Fruit fly (Drosophila melanogaster) whole organism, embryonic: Measurements from ENCODE around the gene CG6527.

Experiments
- Atf6 ChIP-seq: fragments of 200-800 bp; sonication (Bioruptor generic); IDR thresholded peaks from 2 replicates; pipeline ENCODE4 v1.3.6; 2022; ENCODE audit warnings: missing biosample characterization, missing genetic modification characterization
- B-H2 ChIP-seq: fragments of 200-800 bp; sonication (Bioruptor generic); optimal IDR thresholded peaks from 2 replicates; lab custom pipeline; 2018; ENCODE audit warnings: missing biosample characterization, mild to moderate bottlenecking, missing genetic modification characterization
- BEAF-32 ChIP-seq: fragments of 200-800 bp; sonication (Bioruptor generic); optimal IDR thresholded peaks from 3 replicates; lab custom pipeline; 2017; ENCODE audit warnings: missing biosample characterization, missing genetic modification characterization, mild to moderate bottlenecking, moderate library complexity, missing genetic modification reagents
- Blimp-1 ChIP-seq: fragments of 200-800 bp; sonication (Bioruptor generic); optimal IDR thresholded peaks from 3 replicates; lab custom pipeline; 2018; ENCODE audit warnings: missing biosample characterization, missing genetic modification characterization, mild to moderate bottlenecking, moderate library complexity, missing genetic modification reagents
- CG10267 ChIP-seq: fragments of 200-800 bp; sonication (Bioruptor generic); optimal IDR thresholded peaks from 2 replicates; lab custom pipeline; 2018; ENCODE audit warnings: missing biosample characterization, mild to moderate bottlenecking, missing genetic modification characterization, moderate library complexity
- CG10321 ChIP-seq: fragments of 200-800 bp; sonication (Bioruptor generic); IDR thresholded peaks from 2 replicates; pipeline ENCODE4 v1.3.6; 2022; ENCODE audit warnings: missing biosample characterization, missing genetic modification characterization
- CG11456 ChIP-seq: fragments of 200-800 bp; sonication (Bioruptor generic); IDR thresholded peaks from 3 replicates; pipeline ENCODE4 v1.3.6; 2022; ENCODE audit warnings: missing biosample characterization, missing genetic modification characterization
- CG11560 ChIP-seq: fragments of 200-800 bp; sonication (Bioruptor generic); IDR thresholded peaks from 3 replicates; pipeline ENCODE4 v1.3.6; 2022; ENCODE audit warnings: missing biosample characterization, missing genetic modification characterization
- CG12219 ChIP-seq: fragments of 200-800 bp; sonication (Bioruptor generic); optimal IDR thresholded peaks from 3 replicates; lab custom pipeline; 2018; ENCODE audit warnings: missing biosample characterization, mild to moderate bottlenecking, missing genetic modification characterization
- CG14441 ChIP-seq: fragments of 200-800 bp; sonication (Bioruptor generic); IDR thresholded peaks from 2 replicates; pipeline ENCODE4 v1.3.6; 2022; ENCODE audit warnings: missing biosample characterization, missing genetic modification characterization
- CG14667 ChIP-seq: fragments of 200-800 bp; sonication (Bioruptor generic); IDR thresholded peaks from 2 replicates; pipeline ENCODE4 v1.3.6; 2022; ENCODE audit warnings: missing biosample characterization, missing genetic modification characterization
- CG15269 ChIP-seq: fragments of 200-800 bp; sonication (Bioruptor generic); optimal IDR thresholded peaks from 2 replicates; lab custom pipeline; 2018; ENCODE audit warnings: missing biosample characterization, mild to moderate bottlenecking, missing genetic modification characterization, moderate library complexity
- CG17612 ChIP-seq: fragments of 200-800 bp; sonication (Bioruptor generic); IDR thresholded peaks from 2 replicates; pipeline ENCODE4 v1.3.6; 2022; ENCODE audit warnings: missing biosample characterization, missing genetic modification characterization
- CG4707 ChIP-seq: fragments of 200-800 bp; sonication (Bioruptor generic); optimal IDR thresholded peaks from 2 replicates; lab custom pipeline; 2018; ENCODE audit warnings: missing biosample characterization, mild to moderate bottlenecking, missing genetic modification characterization, moderate library complexity
- CG5245 ChIP-seq: fragments of 200-800 bp; sonication (Bioruptor generic); optimal IDR thresholded peaks from 3 replicates; lab custom pipeline; 2016; ENCODE audit warnings: missing biosample characterization, missing genetic modification characterization
- CG6654 ChIP-seq: fragments of 200-800 bp; sonication (Bioruptor generic); optimal IDR thresholded peaks from 2 replicates; lab custom pipeline; 2017; ENCODE audit warnings: missing biosample characterization, mild to moderate bottlenecking, missing genetic modification characterization
- CG6683 ChIP-seq: fragments of 200-800 bp; sonication (Bioruptor generic); optimal IDR thresholded peaks from 2 replicates; lab custom pipeline; 2017; ENCODE audit warnings: missing biosample characterization, mild to moderate bottlenecking, missing genetic modification characterization, missing genetic modification reagents
- CG6689 ChIP-seq: fragments of 200-800 bp; sonication (Bioruptor generic); IDR thresholded peaks from 2 replicates; pipeline ENCODE4 v1.3.6; 2022; ENCODE audit warnings: missing biosample characterization, missing genetic modification characterization
- CG6854 ChIP-seq: fragments of 200-800 bp; sonication (Bioruptor generic); optimal IDR thresholded peaks from 3 replicates; lab custom pipeline; 2017; ENCODE audit warnings: missing biosample characterization, mild to moderate bottlenecking, missing genetic modification characterization
- CG7372 ChIP-seq: fragments of 200-800 bp; sonication (Bioruptor generic); IDR thresholded peaks from 2 replicates; pipeline ENCODE4 v1.3.6; 2022; ENCODE audit warnings: missing biosample characterization, missing genetic modification characterization
- CG7963 ChIP-seq: fragments of 200-800 bp; sonication (Bioruptor generic); IDR thresholded peaks from 3 replicates; pipeline ENCODE4 v1.3.6; 2022; ENCODE audit warnings: missing biosample characterization, missing genetic modification characterization; ENCODE audit not compliant: partially characterized antibody
- CG8281 ChIP-seq: fragments of 200-800 bp; sonication (Bioruptor generic); optimal IDR thresholded peaks from 2 replicates; lab custom pipeline; 2018; ENCODE audit warnings: missing biosample characterization, mild to moderate bottlenecking, missing genetic modification characterization, moderate library complexity
- CG9609 ChIP-seq: fragments of 200-800 bp; sonication (Bioruptor generic); optimal IDR thresholded peaks from 3 replicates; lab custom pipeline; 2016; ENCODE audit warnings: missing biosample characterization, missing genetic modification characterization
- D19B ChIP-seq: fragments of 200-800 bp; sonication (Bioruptor generic); optimal IDR thresholded peaks from 2 replicates; lab custom pipeline; 2017; ENCODE audit warnings: missing biosample characterization, mild to moderate bottlenecking, missing genetic modification characterization
- Dad ChIP-seq: fragments of 200-800 bp; sonication (Bioruptor generic); optimal IDR thresholded peaks from 3 replicates; lab custom pipeline; 2016; ENCODE audit warnings: missing biosample characterization, missing genetic modification characterization
- Doc3 ChIP-seq: fragments of 200-800 bp; sonication (Bioruptor generic); IDR thresholded peaks from 3 replicates; pipeline ENCODE4 v1.3.6; 2022; ENCODE audit warnings: missing biosample characterization, missing genetic modification characterization; ENCODE audit not compliant: partially characterized antibody
- Eip74EF ChIP-seq, 2 experiments: fragments of 200-800 bp in 1 of 2; fragments of >200 bp in 1 of 2; sonication (Bioruptor generic) in 1 of 2; optimal IDR thresholded peaks; 2 replicates each; lab custom pipeline; 2017 to 2019; ENCODE audit warnings: missing biosample characterization in 2 of 2, missing genetic modification characterization in 2 of 2, mild to moderate bottlenecking in 1 of 2, moderate library complexity in 1 of 2
- Fer3 ChIP-seq: fragments of 200-800 bp; sonication (Bioruptor generic); optimal IDR thresholded peaks from 2 replicates; lab custom pipeline; 2018; ENCODE audit warnings: missing biosample characterization, mild to moderate bottlenecking, missing genetic modification characterization, moderate library complexity
- HLH3B ChIP-seq: fragments of 200-800 bp; sonication (Bioruptor generic); IDR thresholded peaks from 2 replicates; pipeline ENCODE4 v1.3.6; 2022; ENCODE audit warnings: missing biosample characterization, missing genetic modification characterization
- MESR4 ChIP-seq: fragments of 200-800 bp; sonication (Bioruptor generic); optimal IDR thresholded peaks from 2 replicates; lab custom pipeline; 2018; ENCODE audit warnings: missing biosample characterization, mild to moderate bottlenecking, missing genetic modification characterization, moderate library complexity
- Meics ChIP-seq: fragments of 200-800 bp; sonication (Bioruptor generic); optimal IDR thresholded peaks from 2 replicates; lab custom pipeline; 2017; ENCODE audit warnings: missing biosample characterization, mild to moderate bottlenecking, missing genetic modification characterization
- Pdp1 ChIP-seq, 2 experiments: fragments of 200-800 bp; sonication (Bioruptor generic); optimal IDR thresholded peaks; 3 replicates each; lab custom pipeline; 2016; ENCODE audit warnings: missing biosample characterization in 2 of 2, missing genetic modification characterization in 2 of 2, mild to moderate bottlenecking in 1 of 2, moderate library complexity in 1 of 2
- Stat92E ChIP-seq, 3 experiments: fragments of >200 bp in 2 of 3; fragments of 200-800 bp in 1 of 3; sonication (Bioruptor generic) in 1 of 3; optimal IDR thresholded peaks; 2 replicates each; lab custom pipeline; 2017 to 2019; ENCODE audit warnings: missing biosample characterization in 3 of 3, missing genetic modification characterization in 3 of 3, mild to moderate bottlenecking in 1 of 3, moderate library complexity in 1 of 3
- Taf1 ChIP-seq: fragments of 200-800 bp; sonication (Bioruptor generic); IDR thresholded peaks from 2 replicates; pipeline ENCODE4 v1.3.6; 2022; ENCODE audit warnings: missing biosample characterization, missing genetic modification characterization
- Tbp ChIP-seq: fragments of >200 bp; optimal IDR thresholded peaks from 2 replicates; lab custom pipeline; 2018; ENCODE audit warnings: missing biosample characterization, missing genetic modification characterization
- YL-1 ChIP-seq: fragments of 200-800 bp; sonication (Bioruptor generic); optimal IDR thresholded peaks from 3 replicates; lab custom pipeline; 2017; ENCODE audit warnings: missing biosample characterization, mild to moderate bottlenecking, missing genetic modification characterization
- chinmo ChIP-seq: fragments of 200-800 bp; sonication (Bioruptor generic); IDR thresholded peaks from 4 replicates; pipeline ENCODE4 v1.3.6; 2022; ENCODE audit warnings: missing biosample characterization, missing genetic modification characterization; ENCODE audit not compliant: partially characterized antibody
- gcm2 ChIP-seq: fragments of 200-800 bp; sonication (Bioruptor generic); optimal IDR thresholded peaks from 2 replicates; lab custom pipeline; 2016; ENCODE audit warnings: missing biosample characterization, missing genetic modification characterization
- grau ChIP-seq: fragments of 200-800 bp; optimal IDR thresholded peaks from 3 replicates; lab custom pipeline; 2019; ENCODE audit warnings: missing biosample characterization, mild to moderate bottlenecking, missing genetic modification characterization, moderate library complexity
- mam ChIP-seq: fragments of 200-800 bp; sonication (Bioruptor generic); optimal IDR thresholded peaks from 3 replicates; lab custom pipeline; 2016; ENCODE audit warnings: missing biosample characterization, missing genetic modification characterization
- onecut ChIP-seq: fragments of 200-800 bp; sonication (Bioruptor generic); IDR thresholded peaks from 2 replicates; pipeline ENCODE4 v1.3.6; 2022; ENCODE audit warnings: missing biosample characterization, missing genetic modification characterization
- p53 ChIP-seq: fragments of 200-800 bp; sonication (Bioruptor generic); optimal IDR thresholded peaks from 2 replicates; lab custom pipeline; 2016; ENCODE audit warnings: missing biosample characterization, missing genetic modification characterization
- phol ChIP-seq: fragments of 200-800 bp; sonication (Bioruptor generic); optimal IDR thresholded peaks from 3 replicates; lab custom pipeline; 2018; ENCODE audit warnings: missing biosample characterization, mild to moderate bottlenecking, missing genetic modification characterization, moderate library complexity
- pros ChIP-seq: fragments of 200-800 bp; sonication (Bioruptor generic); optimal IDR thresholded peaks from 3 replicates; lab custom pipeline; 2019; ENCODE audit warnings: missing biosample characterization, mild to moderate bottlenecking, missing genetic modification characterization, moderate library complexity
- sens ChIP-seq: fragments of 200-800 bp; sonication (Bioruptor generic); peaks from one replicate; lab custom pipeline; 2016; ENCODE audit warnings: missing biosample characterization, missing genetic modification characterization
- tgo ChIP-seq: fragments of 200-800 bp; sonication (Bioruptor generic); IDR thresholded peaks from 3 replicates; pipeline ENCODE4 v1.3.6; 2022; ENCODE audit warnings: missing biosample characterization, missing genetic modification characterization
- tll ChIP-seq, 2 experiments: fragments of 200-800 bp in 1 of 2; fragments of >200 bp in 1 of 2; sonication (Bioruptor generic) in 1 of 2; optimal IDR thresholded peaks; 2 replicates each; lab custom pipeline; 2017 to 2019; ENCODE audit warnings: missing biosample characterization in 2 of 2, missing genetic modification characterization in 2 of 2, mild to moderate bottlenecking in 1 of 2, moderate library complexity in 1 of 2
- trh ChIP-seq: fragments of 200-800 bp; sonication (Bioruptor generic); optimal IDR thresholded peaks from 2 replicates; lab custom pipeline; 2016; ENCODE audit warnings: missing biosample characterization, missing genetic modification characterization
- tup ChIP-seq: fragments of 200-800 bp; sonication (Bioruptor generic); optimal IDR thresholded peaks from 2 replicates; lab custom pipeline; 2016; ENCODE audit warnings: missing biosample characterization, mild to moderate bottlenecking, missing genetic modification characterization, moderate library complexity

CG6527 gene

dm6 chr3L:10518945-10519344, 39.9 kb downstream of the CG6527 start (continued):
- TF ChIP-seq Atf6 (GFP tag; lab: Robert Waterston, UW) = peak; percentile 49; the same call in 1 of the 2 replicates
- TF ChIP-seq Fer3 = peak; percentile 66
- no peak for TF ChIP-seq CG14667 (GFP tag; lab: Robert Waterston, UW)
- peak in 1 of 3 experiments; percentile 47 for TF ChIP-seq Stat92E (GFP tag; optimal IDR thresholded peaks at IDR 0.05; lab: Kevin White, UChicago)
- peak; percentile 62 for TF ChIP-seq CG8281 (tag; lab: Kevin White, UChicago)
- TF ChIP-seq MESR4 = peak; percentile 29
- no peak for TF ChIP-seq Taf1 (GFP tag; lab: Robert Waterston, UW)
- no peak for TF ChIP-seq CG11456 (GFP tag; lab: Robert Waterston, UW)
- TF ChIP-seq CG12219 (GFP tag; lab: Kevin White, UChicago) = peak; percentile 74
- peak; percentile 80 for TF ChIP-seq p53 (GFP tag; lab: Kevin White, UChicago)
- TF ChIP-seq tup = peak; percentile 81
- TF ChIP-seq Blimp-1 (GFP tag; lab: Kevin White, UChicago) = peak; percentile 87
- TF ChIP-seq Doc3 (GFP tag; lab: Robert Waterston, UW) = no peak
- TF ChIP-seq CG6683 (GFP tag; lab: Kevin White, UChicago) = peak; percentile 53
- TF ChIP-seq CG7372 (GFP tag; lab: Robert Waterston, UW) = no peak
- peak; percentile 58 for TF ChIP-seq CG6654 (GFP tag; lab: Kevin White, UChicago)
- TF ChIP-seq CG7963 = no peak
- 0 out of 2 replicates have a peak, but pooled peaks have one; percentile 9 for TF ChIP-seq CG10321 (GFP tag; lab: Robert Waterston, UW)
- TF ChIP-seq BEAF-32 = no peak
- peak; percentile 66 for TF ChIP-seq CG5245
- TF ChIP-seq chinmo (GFP tag; lab: Robert Waterston, UW) = no peak
- TF ChIP-seq Tbp (GFP tag; lab: Kevin White, UChicago) = no peak
- TF ChIP-seq sens (GFP tag; lab: Kevin White, UChicago) = peak; percentile 99
- peak; percentile 54 to 63 for TF ChIP-seq Pdp1 (GFP tag; optimal IDR thresholded peaks at IDR 0.05; lab: Kevin White, UChicago)
- TF ChIP-seq mam = peak; percentile 55
- peak; percentile 70 for TF ChIP-seq Dad (GFP tag; lab: Kevin White, UChicago)
- peak; percentile 70 for TF ChIP-seq CG10267 (tag; lab: Kevin White, UChicago)
- TF ChIP-seq pros (GFP tag; lab: Kevin White, UChicago) = peak; percentile 56
- TF ChIP-seq gcm2 (GFP tag; lab: Kevin White, UChicago) = peak; percentile 36
- peak; percentile 31 for TF ChIP-seq phol (tag; lab: Kevin White, UChicago)
- peak; percentile 86 for TF ChIP-seq YL-1 (GFP tag; lab: Kevin White, UChicago)
- TF ChIP-seq CG14441 = peak; percentile 34; the same call in 1 of the 2 replicates
- peak; percentile 60 for TF ChIP-seq CG6854 (GFP tag; lab: Kevin White, UChicago)
- peak; percentile 23; the same call in 1 of the 2 replicates for TF ChIP-seq HLH3B (GFP tag; lab: Robert Waterston, UW)
- no peak for TF ChIP-seq CG11560 (tag; lab: Robert Waterston, UW)
- TF ChIP-seq CG15269 (tag; lab: Kevin White, UChicago) = peak; percentile 38
- peak; percentile 83 for TF ChIP-seq trh (GFP tag; lab: Kevin White, UChicago)
- peak in 1 of 2 experiments; percentile 97 for TF ChIP-seq tll (GFP tag; optimal IDR thresholded peaks at IDR 0.05; lab: Kevin White, UChicago)
- TF ChIP-seq CG6689 = peak; percentile 58; the same call in 1 of the 2 replicates
- TF ChIP-seq CG4707 = peak; percentile 92
- no peak for TF ChIP-seq B-H2 (GFP tag; lab: Kevin White, UChicago)
- peak; percentile 17 for TF ChIP-seq D19B
- TF ChIP-seq onecut (GFP tag; lab: Robert Waterston, UW) = peak; percentile 84
- TF ChIP-seq Eip74EF (GFP tag; optimal IDR thresholded peaks at IDR 0.05; lab: Kevin White, UChicago) = peak in 1 of 2 experiments; percentile 42
- TF ChIP-seq CG9609 (GFP tag; lab: Kevin White, UChicago) = peak; percentile 67
- TF ChIP-seq CG17612 = no peak
- peak; percentile 34 for TF ChIP-seq grau (tag; lab: Kevin White, UChicago)
- TF ChIP-seq Meics = peak; percentile 69
- TF ChIP-seq tgo = no peak; the same call in 1 of the 3 replicates
